Worm (Caenorhabditis elegans): ENCODE data around the gene F15D4.6.

- TF ChIP-seq flh-1 (GFP tag; optimal IDR thresholded peaks at IDR 0.05), result no peak
- TF ChIP-seq nhr-12 (tag; optimal IDR thresholded peaks at IDR 0.05), result no peak
- TF ChIP-seq ztf-11 (tag; optimal IDR thresholded peaks at IDR 0.05), result no peak
- TF ChIP-seq nhr-237 (tag; optimal IDR thresholded peaks at IDR 0.05), result no peak
- no peak for TF ChIP-seq unc-39 (tag; optimal IDR thresholded peaks at IDR 0.05)
- TF ChIP-seq lin-13 (tag; optimal IDR thresholded peaks at IDR 0.05), result no peak
- TF ChIP-seq blmp-1 (tag; optimal IDR thresholded peaks at IDR 0.05), result no peak
- TF ChIP-seq ceh-83 (GFP tag; optimal IDR thresholded peaks at IDR 0.05), result no peak
- TF ChIP-seq mep-1 (tag; optimal IDR thresholded peaks at IDR 0.05), result no peak
- no peak for TF ChIP-seq elt-3 (tag; optimal IDR thresholded peaks at IDR 0.05)
- no peak for TF ChIP-seq M03D4.4 (tag; optimal IDR thresholded peaks at IDR 0.05)
These were observed 18.3 kb upstream of the F15D4.6 start for ce11 chrII:13230489-13231196.
